Worm (Caenorhabditis elegans) whole organism, L1 larva: Measurements from ENCODE around the gene rpb-11.

Experiments used
- C16A3.4 ChIP-seq: fragments of 150-350 bp; optimal IDR thresholded peaks from 2 replicates; lab custom pipeline; 2014; ENCODE audit warnings: missing biosample characterization, missing genetic modification characterization
- C34B4.2 ChIP-seq: sonication (generic microtip); optimal IDR thresholded peaks from 2 replicates; lab custom pipeline; 2017; ENCODE audit warnings: mild to moderate bottlenecking, missing genetic modification characterization, missing compliant biosample characterization
- F16B12.6 ChIP-seq: fragments of 150-350 bp; optimal IDR thresholded peaks from 2 replicates; lab custom pipeline; 2014; ENCODE audit warnings: missing biosample characterization, missing genetic modification characterization
- Y116A8C.19 ChIP-seq: sonication (generic microtip); optimal IDR thresholded peaks from 2 replicates; lab custom pipeline; 2016; ENCODE audit warnings: missing compliant biosample characterization, missing genetic modification characterization, borderline replicate concordance
- aly-2 ChIP-seq: fragments of 150-350 bp; optimal IDR thresholded peaks from 2 replicates; lab custom pipeline; 2014; ENCODE audit warnings: missing biosample characterization, missing genetic modification characterization
- ama-1 ChIP-seq: fragments of 150-350 bp; optimal IDR thresholded peaks from 2 replicates; lab custom pipeline; 2014
- ceh-63 ChIP-seq: fragments of 200-800 bp; sonication (Bioruptor generic); optimal IDR thresholded peaks from 2 replicates; lab custom pipeline; 2018; ENCODE audit warnings: mild to moderate bottlenecking, missing genetic modification characterization, missing compliant biosample characterization
- ceh-8 ChIP-seq: fragments of 200-800 bp; sonication (Bioruptor generic); optimal IDR thresholded peaks from 2 replicates; lab custom pipeline; 2018; ENCODE audit warnings: mild to moderate bottlenecking, missing genetic modification characterization, moderate library complexity, missing compliant biosample characterization
- ceh-82 ChIP-seq, 3 experiments: fragments of 150-350 bp in 1 of 3; sonication (generic microtip) in 2 of 3; optimal IDR thresholded peaks; 2 replicates each; lab custom pipeline; 2014 to 2017; ENCODE audit warnings: missing biosample characterization in 3 of 3, missing genetic modification characterization in 3 of 3
- dpl-1 ChIP-seq, 3 experiments: fragments of 150-350 bp in 2 of 3; sonication (generic microtip) in 1 of 3; optimal IDR thresholded peaks; 2 replicates each; lab custom pipeline; 2014 to 2017; ENCODE audit warnings: missing biosample characterization in 3 of 3, missing genetic modification characterization in 3 of 3, missing genetic modification reagents in 3 of 3
- dsc-1 ChIP-seq: sonication (generic microtip); optimal IDR thresholded peaks from 2 replicates; lab custom pipeline; 2016; ENCODE audit warnings: mild to moderate bottlenecking, missing genetic modification characterization, missing compliant biosample characterization
- efl-1 ChIP-seq, 4 experiments: fragments of 150-350 bp; optimal IDR thresholded peaks in 3 of 4; peaks in 1 of 4; 1 replicate in 1 of 4; 2 replicates in 3 of 4; lab custom pipeline; 2014; ENCODE audit warnings: missing biosample characterization in 2 of 4, missing genetic modification characterization in 2 of 4, missing genetic modification reagents in 2 of 4
- elt-3 ChIP-seq, 6 experiments: fragments of 150-350 bp in 1 of 6; sonication (generic microtip); optimal IDR thresholded peaks; 2 replicates each; lab custom pipeline; 2017 to 2018; ENCODE audit warnings: missing biosample characterization in 6 of 6, missing genetic modification characterization in 6 of 6, inconsistent platforms in 1 of 6
- ets-5 ChIP-seq: fragments of 200-800 bp; sonication (Bioruptor generic); IDR thresholded peaks from 2 replicates; pipeline ENCODE4 v1.3.6; 2022; ENCODE audit warnings: missing genetic modification characterization, missing compliant biosample characterization
- fkh-10 ChIP-seq: sonication (generic microtip); optimal IDR thresholded peaks from 2 replicates; lab custom pipeline; 2017; ENCODE audit warnings: missing biosample characterization, missing genetic modification reagents, missing genetic modification characterization
- fkh-8 ChIP-seq: sonication (generic microtip); optimal IDR thresholded peaks from 2 replicates; lab custom pipeline; 2016; ENCODE audit warnings: mild to moderate bottlenecking, missing genetic modification characterization, missing compliant biosample characterization
- fos-1 ChIP-seq: fragments of 150-350 bp; optimal IDR thresholded peaks from 2 replicates; lab custom pipeline; 2014; ENCODE audit warnings: missing biosample characterization, missing genetic modification characterization
- grh-1 ChIP-seq: fragments of 200-800 bp; sonication (Bioruptor generic); IDR thresholded peaks from 2 replicates; pipeline ENCODE4 v1.3.6; 2022; ENCODE audit warnings: missing genetic modification reagents, missing genetic modification characterization, missing compliant biosample characterization
- hlh-4 ChIP-seq: sonication (generic microtip); optimal IDR thresholded peaks from 2 replicates; lab custom pipeline; 2016; ENCODE audit warnings: mild to moderate bottlenecking, missing genetic modification characterization, missing compliant biosample characterization
- hpl-2 ChIP-seq: fragments of 150-350 bp; optimal IDR thresholded peaks from 2 replicates; lab custom pipeline; 2014; ENCODE audit warnings: missing biosample characterization, missing genetic modification reagents, missing genetic modification characterization
- isw-1 ChIP-seq: fragments of 200-800 bp; sonication (Bioruptor generic); IDR thresholded peaks from 2 replicates; pipeline ENCODE4 v1.3.6; 2022; ENCODE audit warnings: missing genetic modification characterization, missing compliant biosample characterization
- jun-1 ChIP-seq: fragments of 150-350 bp; optimal IDR thresholded peaks from 2 replicates; lab custom pipeline; 2014; ENCODE audit warnings: missing biosample characterization, missing genetic modification reagents, missing genetic modification characterization
- lin-13 ChIP-seq: fragments of 150-350 bp; optimal IDR thresholded peaks from 2 replicates; lab custom pipeline; 2014; ENCODE audit warnings: missing biosample characterization, missing genetic modification reagents, missing genetic modification characterization
- lin-15B ChIP-seq: fragments of 150-350 bp; sonication (generic microtip); optimal IDR thresholded peaks from 3 replicates; lab custom pipeline; 2014; ENCODE audit warnings: missing biosample characterization, missing genetic modification characterization
- lin-35 ChIP-seq, 2 experiments: fragments of 150-350 bp; optimal IDR thresholded peaks; 2 replicates each; lab custom pipeline; 2014; ENCODE audit warnings: missing biosample characterization in 2 of 2, missing genetic modification characterization in 2 of 2, missing genetic modification reagents in 2 of 2
- lin-39 ChIP-seq: fragments of 150-350 bp; optimal IDR thresholded peaks from 2 replicates; lab custom pipeline; 2014; ENCODE audit warnings: missing biosample characterization, missing genetic modification reagents, missing genetic modification characterization
- lsy-2 ChIP-seq, 2 experiments: fragments of 150-350 bp; optimal IDR thresholded peaks; 2 replicates each; lab custom pipeline; 2014; ENCODE audit warnings: missing biosample characterization in 2 of 2, missing genetic modification characterization in 2 of 2
- mab-9 ChIP-seq: fragments of 200-800 bp; sonication (Bioruptor generic); IDR thresholded peaks from 2 replicates; pipeline ENCODE4 v1.3.6; 2022; ENCODE audit warnings: missing genetic modification reagents, missing genetic modification characterization, missing compliant biosample characterization
- mef-2 ChIP-seq: fragments of 150-350 bp; optimal IDR thresholded peaks from 2 replicates; lab custom pipeline; 2014; ENCODE audit warnings: missing biosample characterization, missing genetic modification characterization
- mep-1 ChIP-seq: fragments of 150-350 bp; optimal IDR thresholded peaks from 2 replicates; lab custom pipeline; 2014; ENCODE audit warnings: missing biosample characterization, missing genetic modification characterization
- nhr-11 ChIP-seq: fragments of 150-350 bp; optimal IDR thresholded peaks from 2 replicates; lab custom pipeline; 2014; ENCODE audit warnings: missing biosample characterization, missing genetic modification characterization
- nhr-12 ChIP-seq: sonication (generic microtip); optimal IDR thresholded peaks from 2 replicates; lab custom pipeline; 2017; ENCODE audit warnings: missing biosample characterization, missing genetic modification characterization
- nhr-19 ChIP-seq: fragments of 200-800 bp; sonication (Bioruptor generic); conservative IDR thresholded peaks from 2 replicates; pipeline ENCODE4 v1.3.6; 2022; ENCODE audit warnings: missing genetic modification characterization, missing compliant biosample characterization
- nhr-47 ChIP-seq: sonication (generic microtip); optimal IDR thresholded peaks from 2 replicates; lab custom pipeline; 2016; ENCODE audit warnings: mild to moderate bottlenecking, missing genetic modification characterization, moderate library complexity, missing compliant biosample characterization
- nhr-85 ChIP-seq: sonication (generic microtip); peaks from one replicate; lab custom pipeline; 2016; ENCODE audit warnings: missing genetic modification characterization, inconsistent platforms, missing compliant biosample characterization
- nhr-90 ChIP-seq: sonication (generic microtip); optimal IDR thresholded peaks from 2 replicates; lab custom pipeline; 2016; ENCODE audit warnings: mild to moderate bottlenecking, missing genetic modification characterization, missing compliant biosample characterization; ENCODE audit not compliant: poor library complexity
- pag-3 ChIP-seq: sonication (generic microtip); optimal IDR thresholded peaks from 2 replicates; lab custom pipeline; 2017; ENCODE audit warnings: missing genetic modification characterization, mild to moderate bottlenecking, missing compliant biosample characterization, antibody characterized with exemption, borderline replicate concordance; ENCODE audit not compliant: insufficient read depth
- pax-3 ChIP-seq: fragments of 200-800 bp; sonication (Bioruptor generic); optimal IDR thresholded peaks from 2 replicates; lab custom pipeline; 2018; ENCODE audit warnings: mild to moderate bottlenecking, missing genetic modification characterization, moderate library complexity, missing compliant biosample characterization
- rnt-1 ChIP-seq: sonication (generic microtip); optimal IDR thresholded peaks from 2 replicates; lab custom pipeline; 2016; ENCODE audit warnings: mild to moderate bottlenecking, missing genetic modification characterization, moderate library complexity, missing compliant biosample characterization
- snpc-4 ChIP-seq: fragments of 150-350 bp; optimal IDR thresholded peaks from 2 replicates; lab custom pipeline; 2014; ENCODE audit warnings: missing biosample characterization, missing genetic modification characterization
- sox-4 ChIP-seq: sonication (generic microtip); optimal IDR thresholded peaks from 2 replicates; lab custom pipeline; 2016; ENCODE audit warnings: missing genetic modification characterization, missing compliant biosample characterization
- sup-37 ChIP-seq: fragments of 200-800 bp; sonication (Bioruptor generic); optimal IDR thresholded peaks from 2 replicates; lab custom pipeline; 2018; ENCODE audit warnings: mild to moderate bottlenecking, missing genetic modification characterization, missing compliant biosample characterization
- tlp-1 ChIP-seq: fragments of 150-350 bp; optimal IDR thresholded peaks from 2 replicates; lab custom pipeline; 2014; ENCODE audit warnings: missing biosample characterization, missing genetic modification characterization
- unc-30 ChIP-seq: sonication (generic microtip); optimal IDR thresholded peaks from 2 replicates; lab custom pipeline; 2017; ENCODE audit warnings: missing biosample characterization, missing genetic modification characterization
- unc-62 ChIP-seq: fragments of 150-350 bp; optimal IDR thresholded peaks from 2 replicates; lab custom pipeline; 2014; ENCODE audit warnings: missing biosample characterization, missing genetic modification reagents, missing genetic modification characterization
- unc-86 ChIP-seq: sonication (generic microtip); optimal IDR thresholded peaks from 2 replicates; lab custom pipeline; 2016; ENCODE audit warnings: missing genetic modification characterization, missing compliant biosample characterization
- unc-98 ChIP-seq: fragments of 200-800 bp; sonication (Bioruptor generic); IDR thresholded peaks from 2 replicates; pipeline ENCODE4 v1.3.6; 2022; ENCODE audit warnings: missing genetic modification characterization, missing compliant biosample characterization
- vab-15 ChIP-seq: sonication (generic microtip); optimal IDR thresholded peaks from 2 replicates; lab custom pipeline; 2017; ENCODE audit warnings: missing genotype, mild to moderate bottlenecking, missing genetic modification characterization, missing compliant biosample characterization
- zag-1 ChIP-seq: fragments of 150-350 bp; optimal IDR thresholded peaks from 2 replicates; lab custom pipeline; 2014; ENCODE audit warnings: missing biosample characterization, missing genetic modification characterization
- zip-4 ChIP-seq: fragments of 200-800 bp; sonication (Bioruptor generic); optimal IDR thresholded peaks from 2 replicates; lab custom pipeline; 2018; ENCODE audit warnings: mild to moderate bottlenecking, missing genetic modification characterization, moderate library complexity, missing compliant biosample characterization
- ztf-11 ChIP-seq, 2 experiments: sonication (generic microtip); optimal IDR thresholded peaks; 2 replicates each; lab custom pipeline; 2016 to 2017; ENCODE audit warnings: missing genetic modification characterization in 2 of 2, missing biosample characterization in 1 of 2, missing compliant biosample characterization in 1 of 2
- ztf-4 ChIP-seq: fragments of 150-350 bp; optimal IDR thresholded peaks from 2 replicates; lab custom pipeline; 2014; ENCODE audit warnings: missing biosample characterization, missing genetic modification characterization

The rpb-11 gene

ce11 chrII:14059767-14060166 is at the start of gene rpb-11:
Gene rpb-11 (plus strand): TSS chrII:14060085.
- TF ChIP-seq aly-2 (tag; lab: Kevin White, UChicago) (peak; percentile 86), mep-1 (peak; percentile 99), jun-1 (tag; lab: Kevin White, UChicago) (peak; percentile 90), mab-9 (GFP tag; lab: Robert Waterston, UW) (peak; percentile 81), tlp-1 (no peak), fos-1 (peak; percentile 82), F16B12.6 (tag; lab: Kevin White, UChicago) (peak; percentile 71), ets-5 (GFP tag; lab: Robert Waterston, UW) (no peak), nhr-47 (tag; lab: Kevin White, UChicago) (peak; percentile 98), sup-37 (GFP tag; lab: Kevin White, UChicago) (peak; percentile 91), ceh-8 (GFP tag; lab: Kevin White, UChicago) (peak; percentile 92), pax-3 (tag; lab: Kevin White, UChicago) (peak; percentile 89), lin-39 (tag; lab: Kevin White, UChicago) (peak; percentile 98), fkh-10 (GFP tag; lab: Kevin White, UChicago) (peak; percentile 64), vab-15 (tag; lab: Kevin White, UChicago) (no peak), lin-35 (GFP tag; optimal IDR thresholded peaks at IDR 0.05; lab: Kevin White, UChicago) (peak; percentile 99 to 100), ztf-11 (tag; optimal IDR thresholded peaks at IDR 0.05; lab: Kevin White, UChicago) (peak in 1 of 2 experiments; percentile 88), dsc-1 (tag; lab: Kevin White, UChicago) (peak; percentile 96), unc-30 (tag; lab: Kevin White, UChicago) (peak; percentile 59), ceh-82 (tag; optimal IDR thresholded peaks at IDR 0.05; lab: Kevin White, UChicago) (peak; percentile 96), nhr-19 (peak; percentile 96), pag-3 (tag; lab: Kevin White, UChicago) (no peak), fkh-8 (tag; lab: Kevin White, UChicago) (peak; percentile 93), efl-1 (optimal IDR thresholded peaks at IDR 0.05; lab: Kevin White, UChicago) (peak; percentile 95 to 99), efl-1 (GFP tag; optimal IDR thresholded peaks at IDR 0.05 in 1 of 2; lab: Kevin White, UChicago) (peak; percentile 99 to 100), lin-13 (GFP tag; lab: Kevin White, UChicago) (peak; percentile 95), grh-1 (GFP tag; lab: Robert Waterston, UW) (peak; percentile 94), lin-15B (tag; lab: Kevin White, UChicago) (peak; percentile 90), mef-2 (tag; lab: Kevin White, UChicago) (peak; percentile 73), ama-1 (lab: Kevin White, UChicago) (peak; percentile 82), unc-86 (tag; lab: Kevin White, UChicago) (peak; percentile 94), snpc-4 (tag; lab: Kevin White, UChicago) (peak; percentile 93), nhr-85 (peak; percentile 96), nhr-90 (tag; lab: Kevin White, UChicago) (peak; percentile 98), zag-1 (peak; percentile 7), sox-4 (tag; lab: Kevin White, UChicago) (peak; percentile 81), nhr-11 (tag; lab: Kevin White, UChicago) (peak; percentile 91), isw-1 (GFP tag; lab: Robert Waterston, UW) (peak; percentile 92), nhr-12 (tag; lab: Kevin White, UChicago) (no peak), zip-4 (GFP tag; lab: Kevin White, UChicago) (peak; percentile 85), dpl-1 (GFP tag; optimal IDR thresholded peaks at IDR 0.05; lab: Kevin White, UChicago) (peak; percentile 99), C34B4.2 (tag; lab: Kevin White, UChicago) (peak; percentile 69), C16A3.4 (tag; lab: Kevin White, UChicago) (peak; percentile 98), ztf-4 (peak; percentile 94), lsy-2 (tag; optimal IDR thresholded peaks at IDR 0.05; lab: Kevin White, UChicago) (peak; percentile 95 to 96), unc-98 (peak; percentile 58; the same call in 1 of the 2 replicates), rnt-1 (tag; lab: Kevin White, UChicago) (peak; percentile 97), hlh-4 (no peak), unc-62 (GFP tag; lab: Kevin White, UChicago) (peak; percentile 16), elt-3 (tag; optimal IDR thresholded peaks at IDR 0.05; lab: Kevin White, UChicago) (peak in 4 of 6 experiments; percentile 52 to 93 (median 80)), ceh-63 (GFP tag; lab: Kevin White, UChicago) (no peak), hpl-2 (GFP tag; lab: Kevin White, UChicago) (peak; percentile 68), Y116A8C.19 (tag; lab: Kevin White, UChicago) (no peak)
